Worm (Caenorhabditis elegans) whole organism, L2 larva: ENCODE results near the gene F18E3.10.
"Not testable (repeated sequence)": the region's sequence is repeated elsewhere in the genome, so short reads cannot be mapped to it uniquely, and the experiment has no call there.

ENCODE experiments used
- C34F6.9 ChIP-seq: fragments of 150-350 bp; optimal IDR thresholded peaks from 2 replicates; lab custom pipeline; 2014; ENCODE audit warnings: missing biosample characterization, missing genetic modification characterization
- F13H6.1 ChIP-seq: sonication (generic microtip); optimal IDR thresholded peaks from 2 replicates; lab custom pipeline; 2016; ENCODE audit warnings: missing genetic modification characterization, missing compliant biosample characterization
- R02D3.7 ChIP-seq: fragments of 150-350 bp; optimal IDR thresholded peaks from 2 replicates; lab custom pipeline; 2014; ENCODE audit warnings: missing biosample characterization, missing genetic modification characterization
- Y55F3AM.14 ChIP-seq: fragments of 200-800 bp; sonication (Bioruptor generic); optimal IDR thresholded peaks from 2 replicates; lab custom pipeline; 2018; ENCODE audit warnings: mild to moderate bottlenecking, missing genetic modification characterization, missing compliant biosample characterization
- ZK546.5 ChIP-seq: sonication (generic microtip); optimal IDR thresholded peaks from 2 replicates; lab custom pipeline; 2017; ENCODE audit warnings: missing biosample characterization, missing genetic modification characterization
- aly-2 ChIP-seq: fragments of 150-350 bp; optimal IDR thresholded peaks from 2 replicates; lab custom pipeline; 2014; ENCODE audit warnings: missing biosample characterization, missing genetic modification characterization
- ama-1 ChIP-seq: fragments of 150-350 bp; optimal IDR thresholded peaks from 2 replicates; lab custom pipeline; 2018; ENCODE audit warnings: inconsistent platforms
- blmp-1 ChIP-seq: sonication (generic microtip); optimal IDR thresholded peaks from 2 replicates; lab custom pipeline; 2017; ENCODE audit warnings: missing genetic modification characterization, mild to moderate bottlenecking, missing compliant biosample characterization, antibody characterized with exemption, moderate library complexity; ENCODE audit not compliant: insufficient read depth
- crh-2 ChIP-seq: sonication (generic microtip); optimal IDR thresholded peaks from 2 replicates; lab custom pipeline; 2017; ENCODE audit warnings: missing biosample characterization, missing genetic modification characterization
- elt-1 ChIP-seq: fragments of 150-350 bp; optimal IDR thresholded peaks from 2 replicates; lab custom pipeline; 2014; ENCODE audit warnings: missing biosample characterization, missing genetic modification characterization
- elt-3 ChIP-seq: sonication (generic microtip); optimal IDR thresholded peaks from 2 replicates; lab custom pipeline; 2017; ENCODE audit warnings: missing biosample characterization, missing genetic modification characterization
- fos-1 ChIP-seq: fragments of 150-350 bp; optimal IDR thresholded peaks from 2 replicates; lab custom pipeline; 2014; ENCODE audit warnings: missing biosample characterization, missing genetic modification characterization
- gmeb-1 ChIP-seq: fragments of 150-350 bp; optimal IDR thresholded peaks from 2 replicates; lab custom pipeline; 2014; ENCODE audit warnings: missing biosample characterization, missing genetic modification characterization
- lin-13 ChIP-seq: fragments of 150-350 bp; optimal IDR thresholded peaks from 2 replicates; lab custom pipeline; 2014; ENCODE audit warnings: missing biosample characterization, missing genetic modification reagents, missing genetic modification characterization
- lin-39 ChIP-seq: fragments of 150-350 bp; optimal IDR thresholded peaks from 2 replicates; lab custom pipeline; 2014; ENCODE audit warnings: missing biosample characterization, missing genetic modification reagents, missing genetic modification characterization
- lsy-2 ChIP-seq, 2 experiments: fragments of 150-350 bp in 1 of 2; sonication (generic microtip) in 1 of 2; optimal IDR thresholded peaks; 2 replicates each; lab custom pipeline; 2014 to 2017; ENCODE audit warnings: missing biosample characterization in 2 of 2, missing genetic modification characterization in 2 of 2
- mab-5 ChIP-seq: fragments of 150-350 bp; optimal IDR thresholded peaks from 2 replicates; lab custom pipeline; 2014; ENCODE audit warnings: missing biosample characterization, missing genetic modification characterization
- mbf-1 ChIP-seq: sonication (generic microtip); optimal IDR thresholded peaks from 2 replicates; lab custom pipeline; 2017; ENCODE audit warnings: missing biosample characterization, missing genetic modification characterization
- mdl-1 ChIP-seq, 2 experiments: fragments of 150-350 bp in 1 of 2; sonication (generic microtip) in 1 of 2; optimal IDR thresholded peaks; 2 replicates each; lab custom pipeline; 2017; ENCODE audit warnings: missing biosample characterization in 2 of 2, missing genetic modification characterization in 2 of 2
- nhr-10 ChIP-seq: sonication (generic microtip); optimal IDR thresholded peaks from 2 replicates; lab custom pipeline; 2017; ENCODE audit warnings: missing biosample characterization, missing genetic modification characterization
- nhr-11 ChIP-seq: fragments of 150-350 bp; optimal IDR thresholded peaks from 2 replicates; lab custom pipeline; 2014; ENCODE audit warnings: missing biosample characterization, missing genetic modification characterization
- nhr-12 ChIP-seq: fragments of 150-350 bp; optimal IDR thresholded peaks from 2 replicates; lab custom pipeline; 2014; ENCODE audit warnings: missing biosample characterization, missing genetic modification characterization
- nhr-129 ChIP-seq: fragments of 150-350 bp; optimal IDR thresholded peaks from 2 replicates; lab custom pipeline; 2014; ENCODE audit warnings: missing biosample characterization, missing genetic modification characterization
- nhr-21 ChIP-seq: fragments of 150-350 bp; optimal IDR thresholded peaks from 2 replicates; lab custom pipeline; 2014; ENCODE audit warnings: missing biosample characterization, missing genetic modification characterization
- nhr-23 ChIP-seq: fragments of 150-350 bp; optimal IDR thresholded peaks from 2 replicates; lab custom pipeline; 2014; ENCODE audit warnings: missing biosample characterization, missing genetic modification reagents, missing genetic modification characterization
- nhr-237 ChIP-seq: fragments of 150-350 bp; optimal IDR thresholded peaks from 2 replicates; lab custom pipeline; 2014; ENCODE audit warnings: missing biosample characterization, missing genetic modification characterization
- nhr-25 ChIP-seq: fragments of 150-350 bp; sonication (generic microtip); optimal IDR thresholded peaks from 3 replicates; lab custom pipeline; 2014; ENCODE audit warnings: missing biosample characterization, missing genetic modification characterization
- peb-1 ChIP-seq: fragments of 150-350 bp; optimal IDR thresholded peaks from 2 replicates; lab custom pipeline; 2014; ENCODE audit warnings: missing biosample characterization, missing genetic modification characterization
- sem-4 ChIP-seq: fragments of 150-350 bp; optimal IDR thresholded peaks from 2 replicates; lab custom pipeline; 2014; ENCODE audit warnings: missing biosample characterization, missing genetic modification reagents, missing genetic modification characterization
- skn-1 ChIP-seq: sonication (generic microtip); optimal IDR thresholded peaks from 2 replicates; lab custom pipeline; 2017; ENCODE audit warnings: missing biosample characterization, missing genetic modification characterization
- sma-3 ChIP-seq: sonication (generic microtip); optimal IDR thresholded peaks from 2 replicates; lab custom pipeline; 2016; ENCODE audit warnings: missing genetic modification reagents, missing genetic modification characterization, missing compliant biosample characterization
- sma-9 ChIP-seq, 2 experiments: fragments of 150-350 bp in 1 of 2; sonication (generic microtip) in 1 of 2; optimal IDR thresholded peaks; 2 replicates each; lab custom pipeline; 2014 to 2016; ENCODE audit warnings: missing genetic modification characterization in 2 of 2, mild to moderate bottlenecking in 1 of 2, missing biosample characterization in 1 of 2, missing compliant biosample characterization in 1 of 2, missing genetic modification reagents in 1 of 2, moderate library complexity in 1 of 2
- unc-39 ChIP-seq: fragments of 150-350 bp; optimal IDR thresholded peaks from 2 replicates; lab custom pipeline; 2014; ENCODE audit warnings: missing biosample characterization, missing genetic modification characterization
- unc-55 ChIP-seq: fragments of 150-350 bp; sonication (generic microtip); optimal IDR thresholded peaks from 3 replicates; lab custom pipeline; 2014; ENCODE audit warnings: missing biosample characterization, missing genetic modification reagents, missing genetic modification characterization
- unc-62 ChIP-seq: fragments of 150-350 bp; optimal IDR thresholded peaks from 2 replicates; lab custom pipeline; 2014; ENCODE audit warnings: missing biosample characterization, missing genetic modification reagents, missing genetic modification characterization
- zag-1 ChIP-seq: fragments of 150-350 bp; optimal IDR thresholded peaks from 2 replicates; lab custom pipeline; 2014; ENCODE audit warnings: missing biosample characterization, missing genetic modification characterization
- ztf-11 ChIP-seq: sonication (generic microtip); optimal IDR thresholded peaks from 2 replicates; lab custom pipeline; 2017; ENCODE audit warnings: missing biosample characterization, missing genetic modification characterization
- ztf-4 ChIP-seq: fragments of 150-350 bp; optimal IDR thresholded peaks from 2 replicates; lab custom pipeline; 2014; ENCODE audit warnings: missing biosample characterization, missing genetic modification characterization

The F18E3.10 gene

DNA sequence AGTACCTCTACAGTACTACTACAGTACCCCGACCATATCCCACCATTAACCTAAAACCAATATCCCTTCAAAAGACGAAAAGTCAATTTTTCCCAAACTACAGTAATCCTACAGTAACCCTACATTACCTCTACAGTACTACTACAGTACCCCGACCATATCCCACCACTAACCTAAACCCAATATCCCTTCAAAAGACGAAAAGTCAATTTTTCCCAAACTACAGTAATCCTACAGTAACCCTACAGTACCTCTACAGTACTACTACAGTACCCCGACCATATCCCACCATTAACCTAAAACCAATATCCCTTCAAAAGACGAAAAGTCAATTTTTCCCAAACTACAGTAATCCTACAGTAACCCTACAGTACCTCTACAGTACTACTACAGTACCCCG is 20.1 kb upstream of the F18E3.10 start, which contains the start of gene nhr-141:
Gene nhr-141, plus strand, starts transcription at position 331 of the 400 bp plus-strand sequence.
- TF ChIP-seq mdl-1 (tag; optimal IDR thresholded peaks at IDR 0.05; lab: Kevin White, UChicago); unc-55; nhr-21 (tag; lab: Kevin White, UChicago): not testable (repeated sequence)

DNA sequence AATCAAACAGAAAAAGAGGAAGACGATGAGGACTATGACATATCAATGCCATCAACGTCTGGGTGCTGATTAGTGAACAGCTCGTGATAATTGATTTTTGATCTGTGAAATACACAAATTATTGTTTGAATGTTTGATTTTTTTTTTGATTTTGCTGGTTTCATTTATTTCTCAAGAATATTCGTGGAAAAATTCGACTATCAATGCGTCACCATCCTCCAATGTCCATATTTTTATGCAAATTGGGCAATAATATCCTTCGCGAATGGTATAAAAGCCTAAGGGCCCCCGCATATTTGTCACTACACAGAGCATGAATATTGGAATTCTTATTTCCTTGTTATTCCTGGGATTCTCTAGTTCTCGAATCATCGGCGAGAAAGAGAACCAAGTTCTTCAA is 15.6 kb upstream of the F18E3.10 start, which contains the start of gene try-13:
Gene try-13, plus strand, starts transcription at position 301 of the 400 bp plus-strand sequence.
- TF ChIP-seq ztf-4 (tag; lab: Kevin White, UChicago) (no peak), unc-39 (tag; lab: Kevin White, UChicago) (no peak), unc-62 (no peak), gmeb-1 (no peak), nhr-12 (tag; lab: Kevin White, UChicago) (no peak), lin-13 (GFP tag; lab: Kevin White, UChicago) (no peak), ztf-11 (no peak), mbf-1 (no peak), sma-3 (no peak), nhr-11 (tag; lab: Kevin White, UChicago) (no peak), ama-1 (no peak), blmp-1 (tag; lab: Kevin White, UChicago) (no peak), ZK546.5 (no peak), C34F6.9 (tag; lab: Kevin White, UChicago) (no peak), elt-1 (no peak)

ce11 chrV:7437985-7438384 is 13.7 kb upstream of the F18E3.10 start, which contains the start of gene F25E5.16:
F25E5.16 (plus strand) TSS chrV:7438285.
- TF ChIP-seq blmp-1 (tag; lab: Kevin White, UChicago) (no peak), nhr-10 (tag; lab: Kevin White, UChicago) (no peak), lin-13 (GFP tag; lab: Kevin White, UChicago) (no peak), sma-3 (no peak), peb-1 (tag; lab: Kevin White, UChicago) (no peak), mab-5 (no peak), gmeb-1 (no peak), nhr-237 (tag; lab: Kevin White, UChicago) (no peak), nhr-25 (tag; lab: Kevin White, UChicago) (no peak), zag-1 (no peak), Y55F3AM.14 (no peak)

DNA sequence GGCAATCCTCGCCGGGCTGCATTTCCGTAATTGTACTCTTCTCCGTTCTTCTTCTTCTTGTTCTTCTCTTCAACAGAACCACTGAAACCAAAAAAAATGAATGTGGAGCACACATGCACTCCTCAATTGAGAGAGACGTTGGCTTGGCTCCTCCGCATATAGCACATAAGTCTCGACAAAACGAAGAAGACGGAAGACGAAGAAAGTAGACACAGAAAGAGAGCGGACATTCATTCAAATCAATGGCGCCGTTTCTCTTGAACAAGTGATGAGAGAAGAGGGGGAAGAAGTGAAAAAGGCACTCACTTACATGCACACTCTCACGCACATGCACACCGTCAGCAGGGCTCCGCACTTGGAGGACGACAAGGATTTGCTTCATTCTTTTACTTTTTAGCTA is 13.3 kb upstream of the F18E3.10 start, which contains the start of gene F25E5.9:
Gene F25E5.9, minus strand, starts transcription at position 382 of the 400 bp plus-strand sequence.
- TF ChIP-seq nhr-25 (tag; lab: Kevin White, UChicago) (no peak), lsy-2 (tag; optimal IDR thresholded peaks at IDR 0.05; lab: Kevin White, UChicago) (peak in 1 of 2 experiments; percentile 34), peb-1 (tag; lab: Kevin White, UChicago) (no peak), unc-55 (peak; percentile 70), Y55F3AM.14 (peak; percentile 52), elt-3 (tag; lab: Kevin White, UChicago) (no peak), ama-1 (peak; percentile 51), C34F6.9 (tag; lab: Kevin White, UChicago) (peak; percentile 65), sem-4 (peak; percentile 62), gmeb-1 (no peak), F13H6.1 (tag; lab: Kevin White, UChicago) (peak; percentile 1), nhr-12 (tag; lab: Kevin White, UChicago) (no peak), mdl-1 (tag; optimal IDR thresholded peaks at IDR 0.05; lab: Kevin White, UChicago) (peak in 1 of 2 experiments; percentile 43), nhr-129 (tag; lab: Kevin White, UChicago) (peak; percentile 18)

DNA sequence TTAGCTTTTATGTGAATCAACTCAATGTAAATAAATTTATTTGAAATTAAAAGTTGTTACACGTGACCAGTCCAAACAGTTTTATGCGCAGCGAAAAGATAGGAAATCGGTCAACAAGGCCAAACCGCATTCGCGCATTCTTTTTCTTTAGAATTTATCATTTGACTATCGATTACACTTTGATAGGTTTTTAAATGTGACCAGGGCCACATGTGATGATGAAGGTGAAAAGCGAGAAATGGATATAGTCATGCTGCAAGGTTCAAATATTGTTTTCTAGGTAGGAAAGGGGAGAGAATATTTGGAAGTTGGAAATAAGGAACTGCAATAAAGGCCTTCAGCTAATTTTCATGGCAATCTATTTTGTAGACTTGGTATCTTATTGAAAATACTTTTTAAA is 12.7 kb upstream of the F18E3.10 start:
- TF ChIP-seq sem-4 (no peak), peb-1 (tag; lab: Kevin White, UChicago) (no peak), aly-2 (tag; lab: Kevin White, UChicago) (no peak), elt-3 (tag; lab: Kevin White, UChicago) (no peak), fos-1 (tag; lab: Kevin White, UChicago) (peak; percentile 31), nhr-237 (tag; lab: Kevin White, UChicago) (no peak), sma-3 (peak; percentile 72), blmp-1 (tag; lab: Kevin White, UChicago) (peak; percentile 59), R02D3.7 (tag; lab: Kevin White, UChicago) (no peak), lin-39 (tag; lab: Kevin White, UChicago) (no peak), gmeb-1 (peak; percentile 26), unc-39 (tag; lab: Kevin White, UChicago) (no peak), crh-2 (tag; lab: Kevin White, UChicago) (peak; percentile 30), lin-13 (GFP tag; lab: Kevin White, UChicago) (no peak), sma-9 (GFP tag; optimal IDR thresholded peaks at IDR 0.05; lab: Kevin White, UChicago) (peak; percentile 52), sma-9 (tag; optimal IDR thresholded peaks at IDR 0.05; lab: Kevin White, UChicago) (no peak), nhr-11 (tag; lab: Kevin White, UChicago) (no peak), zag-1 (no peak), lsy-2 (tag; optimal IDR thresholded peaks at IDR 0.05; lab: Kevin White, UChicago) (peak in 1 of 2 experiments; percentile 5), nhr-21 (tag; lab: Kevin White, UChicago) (peak; percentile 94), nhr-23 (tag; lab: Kevin White, UChicago) (no peak), mdl-1 (tag; optimal IDR thresholded peaks at IDR 0.05; lab: Kevin White, UChicago) (no peak), C34F6.9 (tag; lab: Kevin White, UChicago) (peak; percentile 45), ama-1 (peak; percentile 98), F13H6.1 (tag; lab: Kevin White, UChicago) (no peak), ztf-4 (tag; lab: Kevin White, UChicago) (peak; percentile 5), nhr-129 (tag; lab: Kevin White, UChicago) (peak; percentile 59), skn-1 (tag; lab: Kevin White, UChicago) (no peak), nhr-25 (tag; lab: Kevin White, UChicago) (peak; percentile 81)
